Fruit fly (Drosophila melanogaster): ENCODE results near the gene CG9776.
A peak's percentile ranks its signal among the peaks of the same experiment; 100 is the strongest.

Gene CG9776

dm6 chr3R:4333964-4334363, at the start of gene CG9776:
Gene CG9776, minus strand, starts transcription at chr3R:4334071.
- no peak for TF ChIP-seq brk (GFP tag; optimal IDR thresholded peaks at IDR 0.05)
- TF ChIP-seq CG9705 (GFP tag; optimal IDR thresholded peaks at IDR 0.05), result peak; percentile 32
- TF ChIP-seq Hnf4 (GFP tag; optimal IDR thresholded peaks at IDR 0.05), result no peak
- peak; percentile 1 for TF ChIP-seq dsf (GFP tag; optimal IDR thresholded peaks at IDR 0.05; ENCODE audit: borderline replicate concordance)
- no peak for TF ChIP-seq Dfd (GFP tag; optimal IDR thresholded peaks at IDR 0.05)
- no peak for TF ChIP-seq ey (GFP tag; optimal IDR thresholded peaks at IDR 0.05)
- peak; percentile 49 for TF ChIP-seq sv (GFP tag; optimal IDR thresholded peaks at IDR 0.05)
- TF ChIP-seq br (GFP tag; optimal IDR thresholded peaks at IDR 0.05), result no peak
- TF ChIP-seq N (GFP tag; optimal IDR thresholded peaks at IDR 0.05), result peak; percentile 98
- TF ChIP-seq Hr83 (GFP tag; optimal IDR thresholded peaks at IDR 0.05; ENCODE audit: poor library complexity, severe bottlenecking), result peak; percentile 50
- peak; percentile 88 for TF ChIP-seq Hr78 (GFP tag; optimal IDR thresholded peaks at IDR 0.05)
- TF ChIP-seq Abd-B (GFP tag; optimal IDR thresholded peaks at IDR 0.05), result no peak
- no peak for TF ChIP-seq rgr (GFP tag; optimal IDR thresholded peaks at IDR 0.05)

dm6 chr3R:4382165-4382564, 48.3 kb upstream of the CG9776 start:
- TF ChIP-seq sage (GFP tag; optimal IDR thresholded peaks at IDR 0.05) (no peak), Hr83 (GFP tag; optimal IDR thresholded peaks at IDR 0.05; ENCODE audit: poor library complexity, severe bottlenecking) (no peak), h (GFP tag; optimal IDR thresholded peaks at IDR 0.05) (no peak), usp (GFP tag; optimal IDR thresholded peaks at IDR 0.05) (no peak), Hr78 (GFP tag; optimal IDR thresholded peaks at IDR 0.05) (no peak), CG32264 (GFP tag; optimal IDR thresholded peaks at IDR 0.05) (no peak), lola (GFP tag; optimal IDR thresholded peaks at IDR 0.05) (no peak), ey (GFP tag; optimal IDR thresholded peaks at IDR 0.05) (no peak), HLH106 (tag; optimal IDR thresholded peaks at IDR 0.05) (no peak), jim (GFP tag; optimal IDR thresholded peaks at IDR 0.05) (no peak), rgr (GFP tag; optimal IDR thresholded peaks at IDR 0.05) (no peak), Sp1 (GFP tag; optimal IDR thresholded peaks at IDR 0.05) (no peak), pan (optimal IDR thresholded peaks at IDR 0.05) (no peak), Jra (GFP tag; optimal IDR thresholded peaks at IDR 0.05) (no peak), N (GFP tag; optimal IDR thresholded peaks at IDR 0.05) (no peak), Mio (GFP tag; optimal IDR thresholded peaks at IDR 0.05) (no peak), CrebA (GFP tag; optimal IDR thresholded peaks at IDR 0.05; ENCODE audit: borderline replicate concordance) (no peak), br (GFP tag; optimal IDR thresholded peaks at IDR 0.05) (no peak), CG9705 (GFP tag; optimal IDR thresholded peaks at IDR 0.05) (no peak), Rel (GFP tag; optimal IDR thresholded peaks at IDR 0.05) (no peak), Rel (tag; optimal IDR thresholded peaks at IDR 0.05) (no peak)

dm6 chr3R:4381079-4381919, 47.4 kb upstream of the CG9776 start, which contains the start of gene Cont:
Gene Cont, plus strand, starts transcription at chr3R:4381306.
- TF ChIP-seq Rel (GFP tag; optimal IDR thresholded peaks at IDR 0.05) (no peak), Rel (tag; optimal IDR thresholded peaks at IDR 0.05) (peak; percentile 10), h (GFP tag; optimal IDR thresholded peaks at IDR 0.05) (peak; percentile 26), Hnf4 (GFP tag; optimal IDR thresholded peaks at IDR 0.05) (peak; percentile 62), OdsH (GFP tag; optimal IDR thresholded peaks at IDR 0.05) (no peak)

- peak; percentile 8 for TF ChIP-seq HLH106 (tag; optimal IDR thresholded peaks at IDR 0.05)
- no peak for TF ChIP-seq lola (GFP tag; optimal IDR thresholded peaks at IDR 0.05)
- peak; percentile 28 for TF ChIP-seq jim (GFP tag; optimal IDR thresholded peaks at IDR 0.05)
- TF ChIP-seq Dfd (GFP tag; optimal IDR thresholded peaks at IDR 0.05), result no peak
- TF ChIP-seq Rel (GFP tag; optimal IDR thresholded peaks at IDR 0.05), result no peak
- peak; percentile 83 for TF ChIP-seq Rel (tag; optimal IDR thresholded peaks at IDR 0.05)
- peak; percentile 61 for TF ChIP-seq OdsH (GFP tag; optimal IDR thresholded peaks at IDR 0.05)
- peak in 1 of 2 experiments; percentile 45 for TF ChIP-seq foxo (GFP tag; optimal IDR thresholded peaks at IDR 0.05)
- peak; percentile 77 for TF ChIP-seq Sp1 (GFP tag; optimal IDR thresholded peaks at IDR 0.05)
- TF ChIP-seq dl (GFP tag; optimal IDR thresholded peaks at IDR 0.05; ENCODE audit: insufficient read depth in 1 of 2, partially characterized antibody in 2 of 2), result peak; percentile 53 to 55
- TF ChIP-seq fru (GFP tag; optimal IDR thresholded peaks at IDR 0.05), result no peak
- no peak for TF ChIP-seq Abd-B (GFP tag; optimal IDR thresholded peaks at IDR 0.05)
- TF ChIP-seq Mio (GFP tag; optimal IDR thresholded peaks at IDR 0.05), result no peak
- TF ChIP-seq GATAd (GFP tag; optimal IDR thresholded peaks at IDR 0.05), result peak; percentile 52
- no peak for TF ChIP-seq CrebA (GFP tag; optimal IDR thresholded peaks at IDR 0.05; ENCODE audit: borderline replicate concordance)
- peak; percentile 64 for TF ChIP-seq br (GFP tag; optimal IDR thresholded peaks at IDR 0.05)
- TF ChIP-seq brk (GFP tag; optimal IDR thresholded peaks at IDR 0.05), result no peak
- TF ChIP-seq Hr78 (GFP tag; optimal IDR thresholded peaks at IDR 0.05), result no peak
- peak; percentile 84 for TF ChIP-seq woc (GFP tag; optimal IDR thresholded peaks at IDR 0.05)
- peak; percentile 90 for TF ChIP-seq Hr83 (GFP tag; optimal IDR thresholded peaks at IDR 0.05; ENCODE audit: poor library complexity, severe bottlenecking)
- peak; percentile 56 for TF ChIP-seq rgr (GFP tag; optimal IDR thresholded peaks at IDR 0.05)
- TF ChIP-seq dmrt93B (GFP tag; optimal IDR thresholded peaks at IDR 0.05), result no peak
- peak; percentile 67 for TF ChIP-seq Hnf4 (GFP tag; optimal IDR thresholded peaks at IDR 0.05)
- no peak for TF ChIP-seq dsf (GFP tag; optimal IDR thresholded peaks at IDR 0.05; ENCODE audit: borderline replicate concordance)
- peak; percentile 11 for TF ChIP-seq CG9705 (GFP tag; optimal IDR thresholded peaks at IDR 0.05)
- TF ChIP-seq Jra (GFP tag; optimal IDR thresholded peaks at IDR 0.05), result peak; percentile 75
- TF ChIP-seq Vsx2 (GFP tag; optimal IDR thresholded peaks at IDR 0.05; ENCODE audit: partially characterized antibody), result no peak
- no peak for TF ChIP-seq tai (GFP tag; optimal IDR thresholded peaks at IDR 0.05)
These were observed 44.8 kb upstream of the CG9776 start, which contains the start of gene Sfxn1-3 for dm6 chr3R:4378363-4379354. Gene Sfxn1-3, plus strand, starts transcription at chr3R:4378600.
